Fruit fly (Drosophila melanogaster): ENCODE measurements around the gene Jon65Aiv.

The Jon65Aiv gene

dm6 chr3L:5993701-5994499 is 45.1 kb upstream of the Jon65Aiv start (continued):
- TF ChIP-seq CG43689 (GFP tag; IDR thresholded peaks at IDR 0.05), result no peak
- no peak for TF ChIP-seq CG3281 (GFP tag; optimal IDR thresholded peaks at IDR 0.05)
- TF ChIP-seq Atf6 (GFP tag; IDR thresholded peaks at IDR 0.05), result no peak
- no peak for TF ChIP-seq CG17328 (GFP tag; IDR thresholded peaks at IDR 0.05)
- TF ChIP-seq HLH54F (GFP tag; optimal IDR thresholded peaks at IDR 0.05), result no peak
- TF ChIP-seq kni (GFP tag; optimal IDR thresholded peaks at IDR 0.05), result no peak
- TF ChIP-seq CG6765 (GFP tag; optimal IDR thresholded peaks at IDR 0.05), result no peak
- no peak for TF ChIP-seq mld (GFP tag; IDR thresholded peaks at IDR 0.05; ENCODE audit: partially characterized antibody)
- TF ChIP-seq CG11696 (GFP tag; IDR thresholded peaks at IDR 0.05), result no peak
- no peak; the same call in 1 of the 2 replicates for TF ChIP-seq gt (GFP tag; IDR thresholded peaks at IDR 0.05)
- TF ChIP-seq repo (GFP tag; optimal IDR thresholded peaks at IDR 0.05), result no peak
- no peak for TF ChIP-seq B-H2 (GFP tag; optimal IDR thresholded peaks at IDR 0.05)
- no peak for TF ChIP-seq Hmx (GFP tag; optimal IDR thresholded peaks at IDR 0.05)
- no peak for TF ChIP-seq NC2β (GFP tag; optimal IDR thresholded peaks at IDR 0.05)
- TF ChIP-seq CG6272 (GFP tag; IDR thresholded peaks at IDR 0.05), result no peak
- no peak for TF ChIP-seq CG14014 (GFP tag; IDR thresholded peaks at IDR 0.05)
- TF ChIP-seq Usf (GFP tag; optimal IDR thresholded peaks at IDR 0.05), result no peak
- TF ChIP-seq CG3838 (GFP tag; optimal IDR thresholded peaks at IDR 0.05), result no peak
- TF ChIP-seq CG13123 (GFP tag; optimal IDR thresholded peaks at IDR 0.05), result no peak
- TF ChIP-seq Spps (tag; optimal IDR thresholded peaks at IDR 0.05), result no peak
- TF ChIP-seq pita (GFP tag; optimal IDR thresholded peaks at IDR 0.05), result no peak
- TF ChIP-seq CG10431 (GFP tag; optimal IDR thresholded peaks at IDR 0.05), result no peak
- no peak for TF ChIP-seq CrebB (tag; optimal IDR thresholded peaks at IDR 0.05)
- TF ChIP-seq CG4617 (GFP tag; optimal IDR thresholded peaks at IDR 0.05; ENCODE audit: borderline replicate concordance), result no peak
- peak; percentile 17; the same call in 1 of the 3 replicates for TF ChIP-seq row (GFP tag; IDR thresholded peaks at IDR 0.05)
- TF ChIP-seq CG13424 (tag; optimal IDR thresholded peaks at IDR 0.05), result peak; percentile 8
- TF ChIP-seq Hsf (GFP tag; optimal IDR thresholded peaks at IDR 0.05), result no peak
- TF ChIP-seq tup (GFP tag; optimal IDR thresholded peaks at IDR 0.05), result no peak
- TF ChIP-seq klu (GFP tag; IDR thresholded peaks at IDR 0.05), result no peak
- TF ChIP-seq sc (optimal IDR thresholded peaks at IDR 0.05), result no peak
- no peak for TF ChIP-seq sc (GFP tag; optimal IDR thresholded peaks at IDR 0.05)
- TF ChIP-seq CG4328 (GFP tag; optimal IDR thresholded peaks at IDR 0.05), result no peak
- no peak for TF ChIP-seq CG32532 (GFP tag; IDR thresholded peaks at IDR 0.05)
- no peak for TF ChIP-seq kah (GFP tag; optimal IDR thresholded peaks at IDR 0.05)
- no peak for TF ChIP-seq CG7372 (GFP tag; IDR thresholded peaks at IDR 0.05)
- no peak for TF ChIP-seq wek (GFP tag; optimal IDR thresholded peaks at IDR 0.05)
- no peak for TF ChIP-seq BtbVII (GFP tag; optimal IDR thresholded peaks at IDR 0.05)
- no peak for TF ChIP-seq CG12104 (GFP tag; optimal IDR thresholded peaks at IDR 0.05)
- TF ChIP-seq az2 (GFP tag; optimal IDR thresholded peaks at IDR 0.05), result no peak
- TF ChIP-seq pb (GFP tag; optimal IDR thresholded peaks at IDR 0.05), result no peak
- no peak for TF ChIP-seq Dfd (GFP tag; optimal IDR thresholded peaks at IDR 0.05)
- no peak for TF ChIP-seq NC2α (GFP tag; optimal IDR thresholded peaks at IDR 0.05)
- no peak for TF ChIP-seq CG1647 (GFP tag; optimal IDR thresholded peaks at IDR 0.05)
- TF ChIP-seq Oli (tag; optimal IDR thresholded peaks at IDR 0.05), result peak; percentile 12
- TF ChIP-seq ERR (GFP tag; optimal IDR thresholded peaks at IDR 0.05), result no peak
- TF ChIP-seq CG9437 (GFP tag; optimal IDR thresholded peaks at IDR 0.05), result no peak
- no peak for TF ChIP-seq CG5245 (GFP tag; optimal IDR thresholded peaks at IDR 0.05)
- no peak for TF ChIP-seq CG13624 (GFP tag; optimal IDR thresholded peaks at IDR 0.05)
- TF ChIP-seq CG13296 (GFP tag; optimal IDR thresholded peaks at IDR 0.05), result no peak
- TF ChIP-seq CG6813 (GFP tag; optimal IDR thresholded peaks at IDR 0.05), result no peak
- no peak for TF ChIP-seq CG10959 (GFP tag; IDR thresholded peaks at IDR 0.05)
